Worm (Caenorhabditis elegans) whole organism, young adult: ENCODE results near the gene oac-14.
A peak's percentile ranks its signal among the peaks of the same experiment; 100 is the strongest.

Experiments used
- B0019.2 ChIP-seq: fragments of 200-800 bp; sonication (Bioruptor generic); conservative IDR thresholded peaks from 2 replicates; pipeline ENCODE4 v1.3.6; 2022; ENCODE audit warnings: missing genetic modification reagents, missing genetic modification characterization, missing compliant biosample characterization
- B0035.1 ChIP-seq: sonication (generic microtip); optimal IDR thresholded peaks from 2 replicates; lab custom pipeline; 2016; ENCODE audit warnings: missing genetic modification characterization, mild to moderate bottlenecking, missing compliant biosample characterization, missing genotype, missing genetic modification reagents
- B0261.1 ChIP-seq: sonication (generic microtip); optimal IDR thresholded peaks from 2 replicates; lab custom pipeline; 2016; ENCODE audit warnings: mild to moderate bottlenecking, missing genetic modification characterization, moderate library complexity, missing compliant biosample characterization
- C06A6.2 ChIP-seq: fragments of 200-800 bp; sonication (Bioruptor generic); conservative IDR thresholded peaks from 2 replicates; pipeline ENCODE4 v1.3.6; 2022; ENCODE audit warnings: missing genetic modification characterization, missing compliant biosample characterization
- D2030.7 ChIP-seq: fragments of 200-800 bp; sonication (Bioruptor generic); IDR thresholded peaks from 2 replicates; pipeline ENCODE4 v1.3.6; 2022; ENCODE audit warnings: missing genetic modification reagents, missing genetic modification characterization, missing compliant biosample characterization
- F23B12.7 ChIP-seq: sonication (generic microtip); optimal IDR thresholded peaks from 2 replicates; lab custom pipeline; 2017; ENCODE audit warnings: missing genetic modification characterization, mild to moderate bottlenecking, missing compliant biosample characterization, antibody characterized with exemption, moderate library complexity; ENCODE audit not compliant: insufficient read depth
- F37B4.10 ChIP-seq: fragments of 200-800 bp; sonication (Bioruptor generic); IDR thresholded peaks from 2 replicates; pipeline ENCODE4 v1.3.6; 2022; ENCODE audit warnings: missing genetic modification characterization, missing compliant biosample characterization
- F39B2.1 ChIP-seq: fragments of 200-800 bp; sonication (Bioruptor generic); IDR thresholded peaks from 2 replicates; pipeline ENCODE4 v1.3.6; 2022; ENCODE audit warnings: missing genetic modification reagents, missing genetic modification characterization, missing compliant biosample characterization
- F49E8.2 ChIP-seq: sonication (generic microtip); optimal IDR thresholded peaks from 3 replicates; lab custom pipeline; 2017; ENCODE audit warnings: missing genetic modification characterization, mild to moderate bottlenecking, missing compliant biosample characterization, antibody characterized with exemption, moderate library complexity; ENCODE audit not compliant: insufficient read depth
- F55B11.4 ChIP-seq: sonication (generic microtip); optimal IDR thresholded peaks from 2 replicates; lab custom pipeline; 2016; ENCODE audit warnings: missing compliant biosample characterization, missing genetic modification characterization, borderline replicate concordance; ENCODE audit not compliant: insufficient read depth
- F57C9.4 ChIP-seq: sonication (generic microtip); optimal IDR thresholded peaks from 2 replicates; lab custom pipeline; 2017; ENCODE audit warnings: mild to moderate bottlenecking, missing genetic modification characterization, missing compliant biosample characterization
- K11D2.4 ChIP-seq: fragments of 200-800 bp; sonication (Bioruptor generic); IDR thresholded peaks from 2 replicates; pipeline ENCODE4 v1.3.6; 2022; ENCODE audit warnings: missing genetic modification reagents, missing genetic modification characterization, missing compliant biosample characterization
- K12H6.12 ChIP-seq: fragments of 200-800 bp; sonication (Bioruptor generic); optimal IDR thresholded peaks from 2 replicates; lab custom pipeline; 2018; ENCODE audit warnings: mild to moderate bottlenecking, missing genetic modification characterization, missing compliant biosample characterization
- T26A5.8 ChIP-seq: sonication (generic microtip); optimal IDR thresholded peaks from 2 replicates; lab custom pipeline; 2016; ENCODE audit warnings: missing genetic modification characterization, missing compliant biosample characterization
- Y53G8AR.9 ChIP-seq: fragments of 200-800 bp; sonication (Bioruptor generic); conservative IDR thresholded peaks from 2 replicates; pipeline ENCODE4 v1.3.6; 2022; ENCODE audit warnings: missing genetic modification reagents, missing genetic modification characterization, missing compliant biosample characterization
- Y56A3A.18 ChIP-seq: fragments of 200-800 bp; sonication (Bioruptor generic); IDR thresholded peaks from 2 replicates; pipeline ENCODE4 v1.3.6; 2022; ENCODE audit warnings: missing genetic modification reagents, missing genetic modification characterization, missing compliant biosample characterization
- ZK185.1 ChIP-seq: sonication (generic microtip); optimal IDR thresholded peaks from 2 replicates; lab custom pipeline; 2016; ENCODE audit warnings: mild to moderate bottlenecking, missing genetic modification characterization, missing compliant biosample characterization; ENCODE audit not compliant: poor library complexity, severe bottlenecking
- atf-7 ChIP-seq: sonication (generic microtip); optimal IDR thresholded peaks from 2 replicates; lab custom pipeline; 2017; ENCODE audit warnings: mild to moderate bottlenecking, missing genetic modification characterization, missing compliant biosample characterization
- athp-1 ChIP-seq: sonication (generic microtip); optimal IDR thresholded peaks from 2 replicates; lab custom pipeline; 2017; ENCODE audit warnings: mild to moderate bottlenecking, missing genetic modification characterization, missing compliant biosample characterization
- bed-1 ChIP-seq: fragments of 200-800 bp; sonication (Bioruptor generic); IDR thresholded peaks from 2 replicates; pipeline ENCODE4 v1.3.6; 2022; ENCODE audit warnings: missing genetic modification reagents, missing genetic modification characterization, missing compliant biosample characterization
- ceh-27 ChIP-seq: fragments of 200-800 bp; sonication (Bioruptor generic); optimal IDR thresholded peaks from 2 replicates; lab custom pipeline; 2018; ENCODE audit warnings: mild to moderate bottlenecking, missing genetic modification characterization, moderate library complexity, missing compliant biosample characterization
- ceh-40 ChIP-seq: fragments of 200-800 bp; sonication (Bioruptor generic); IDR thresholded peaks from 2 replicates; pipeline ENCODE4 v1.3.6; 2022; ENCODE audit warnings: missing genetic modification characterization, missing compliant biosample characterization
- chd-7 ChIP-seq: sonication (generic microtip); optimal IDR thresholded peaks from 2 replicates; lab custom pipeline; 2016; ENCODE audit warnings: mild to moderate bottlenecking, missing genetic modification characterization, moderate library complexity, missing compliant biosample characterization
- egl-18 ChIP-seq: fragments of 200-800 bp; sonication (Bioruptor generic); IDR thresholded peaks from 2 replicates; pipeline ENCODE4 v1.3.6; 2022; ENCODE audit warnings: missing genetic modification reagents, missing genetic modification characterization, missing compliant biosample characterization
- egl-44 ChIP-seq: fragments of 200-800 bp; sonication (Bioruptor generic); IDR thresholded peaks from 2 replicates; pipeline ENCODE4 v1.3.6; 2022; ENCODE audit warnings: missing genetic modification reagents, missing genetic modification characterization, missing compliant biosample characterization
- ekl-4 ChIP-seq: fragments of 200-800 bp; sonication (Bioruptor generic); IDR thresholded peaks from 2 replicates; pipeline ENCODE4 v1.3.6; 2022; ENCODE audit warnings: missing genetic modification reagents, missing genetic modification characterization, missing compliant biosample characterization
- ets-4 ChIP-seq: fragments of 200-800 bp; sonication (Bioruptor generic); optimal IDR thresholded peaks from 2 replicates; lab custom pipeline; 2018; ENCODE audit warnings: mild to moderate bottlenecking, missing genetic modification characterization, missing compliant biosample characterization
- fkh-3 ChIP-seq: sonication (generic microtip); optimal IDR thresholded peaks from 2 replicates; lab custom pipeline; 2016; ENCODE audit warnings: mild to moderate bottlenecking, missing genetic modification characterization, missing compliant biosample characterization
- hlh-12 ChIP-seq: sonication (generic microtip); optimal IDR thresholded peaks from 2 replicates; lab custom pipeline; 2016; ENCODE audit warnings: missing genetic modification characterization, missing compliant biosample characterization
- hlh-26 ChIP-seq: fragments of 200-800 bp; sonication (Bioruptor generic); conservative IDR thresholded peaks from 2 replicates; pipeline ENCODE4 v1.3.6; 2022; ENCODE audit warnings: missing genetic modification reagents, missing genetic modification characterization, missing compliant biosample characterization
- hsf-1 ChIP-seq: fragments of 200-800 bp; sonication (Bioruptor generic); IDR thresholded peaks from 2 replicates; pipeline ENCODE4 v1.3.6; 2022; ENCODE audit warnings: missing genetic modification reagents, missing genetic modification characterization, missing compliant biosample characterization
- madf-3 ChIP-seq: fragments of 200-800 bp; sonication (Bioruptor generic); IDR thresholded peaks from 2 replicates; pipeline ENCODE4 v1.3.6; 2022; ENCODE audit warnings: missing genetic modification reagents, missing genetic modification characterization, missing compliant biosample characterization
- mcd-1 ChIP-seq: fragments of 200-800 bp; sonication (Bioruptor generic); IDR thresholded peaks from 2 replicates; pipeline ENCODE4 v1.3.6; 2022; ENCODE audit warnings: missing genetic modification reagents, missing genetic modification characterization, missing compliant biosample characterization
- mel-28 ChIP-seq: sonication (generic microtip); optimal IDR thresholded peaks from 2 replicates; lab custom pipeline; 2016; ENCODE audit warnings: borderline replicate concordance, mild to moderate bottlenecking, missing genetic modification characterization, missing compliant biosample characterization
- mes-4 ChIP-seq: sonication (generic microtip); optimal IDR thresholded peaks from 2 replicates; lab custom pipeline; 2016; ENCODE audit warnings: missing genotype, missing genetic modification characterization, missing compliant biosample characterization
- nfya-2 ChIP-seq: fragments of 200-800 bp; sonication (Bioruptor generic); IDR thresholded peaks from 2 replicates; pipeline ENCODE4 v1.3.6; 2022; ENCODE audit warnings: missing genetic modification reagents, missing genetic modification characterization, missing compliant biosample characterization
- pbrm-1 ChIP-seq: fragments of 200-800 bp; sonication (Bioruptor generic); IDR thresholded peaks from 2 replicates; pipeline ENCODE4 v1.3.6; 2022; ENCODE audit warnings: missing genetic modification reagents, missing genetic modification characterization, missing compliant biosample characterization
- rcor-1 ChIP-seq: fragments of 200-800 bp; sonication (Bioruptor generic); IDR thresholded peaks from 2 replicates; pipeline ENCODE4 v1.3.6; 2022; ENCODE audit warnings: missing genetic modification reagents, missing genetic modification characterization, missing compliant biosample characterization
- repo-1 ChIP-seq: sonication (generic microtip); optimal IDR thresholded peaks from 2 replicates; lab custom pipeline; 2017; ENCODE audit warnings: mild to moderate bottlenecking, missing genetic modification characterization, missing compliant biosample characterization
- rpc-1 ChIP-seq, 2 experiments: fragments of 150-350 bp in 1 of 2; sonication (generic microtip) in 1 of 2; optimal IDR thresholded peaks; 2 replicates each; lab custom pipeline; 2014 to 2018; ENCODE audit warnings: missing biosample characterization in 1 of 2, missing genetic modification characterization in 1 of 2, missing genetic modification reagents in 1 of 2, missing genotype in 1 of 2
- somi-1 ChIP-seq: fragments of 200-800 bp; sonication (Bioruptor generic); optimal IDR thresholded peaks from 2 replicates; lab custom pipeline; 2018; ENCODE audit warnings: mild to moderate bottlenecking, missing genetic modification characterization, missing compliant biosample characterization
- tbp1 ChIP-seq: fragments of 200-800 bp; sonication (Bioruptor generic); optimal IDR thresholded peaks from 2 replicates; lab custom pipeline; 2018; ENCODE audit warnings: mild to moderate bottlenecking, missing genetic modification characterization, missing compliant biosample characterization
- tbx-9 ChIP-seq: sonication (generic microtip); optimal IDR thresholded peaks from 2 replicates; lab custom pipeline; 2016; ENCODE audit warnings: borderline replicate concordance, missing genetic modification characterization, inconsistent platforms, missing compliant biosample characterization
- ztf-18 ChIP-seq: sonication (generic microtip); optimal IDR thresholded peaks from 2 replicates; lab custom pipeline; 2016; ENCODE audit warnings: missing genotype, mild to moderate bottlenecking, missing genetic modification characterization, missing compliant biosample characterization

oac-14 gene

ce11 chrX:10148235-10148872 is 6.5 kb upstream of the oac-14 start (continued):
- no peak for TF ChIP-seq T26A5.8 (tag; lab: Kevin White, UChicago)
- TF ChIP-seq repo-1 (tag; lab: Kevin White, UChicago), result peak; percentile 63
- TF ChIP-seq bed-1 (GFP tag; lab: Robert Waterston, UW), result 0 out of 2 replicates have a peak, but pooled peaks have one; percentile 33
- peak; percentile 55; the same call in 1 of the 2 replicates for TF ChIP-seq ekl-4
- TF ChIP-seq tbx-9 (tag; lab: Kevin White, UChicago), result no peak
- no peak for TF ChIP-seq B0019.2
- peak; percentile 85 for TF ChIP-seq pbrm-1
- no peak for TF ChIP-seq fkh-3 (tag; lab: Kevin White, UChicago)
- TF ChIP-seq nfya-2 (GFP tag; lab: Robert Waterston, UW), result no peak
- TF ChIP-seq B0035.1 (tag; lab: Kevin White, UChicago), result peak; percentile 16
- no peak for TF ChIP-seq K11D2.4 (GFP tag; lab: Robert Waterston, UW)
- TF ChIP-seq mcd-1 (GFP tag; lab: Robert Waterston, UW), result 0 out of 2 replicates have a peak, but pooled peaks have one; percentile 3
- TF ChIP-seq Y53G8AR.9, result no peak
- peak; percentile 10 for TF ChIP-seq ceh-27 (GFP tag; lab: Kevin White, UChicago)
- TF ChIP-seq F57C9.4 (tag; lab: Kevin White, UChicago), result no peak
- TF ChIP-seq mes-4 (tag; lab: Kevin White, UChicago), result peak; percentile 45
- TF ChIP-seq egl-18 (GFP tag; lab: Robert Waterston, UW), result no peak
- no peak for TF ChIP-seq ets-4 (GFP tag; lab: Kevin White, UChicago)
- TF ChIP-seq ztf-18 (tag; lab: Kevin White, UChicago), result peak; percentile 57
- 0 out of 2 replicates have a peak, but pooled peaks have one; percentile 10 for TF ChIP-seq C06A6.2 (GFP tag; lab: Robert Waterston, UW)
- no peak for TF ChIP-seq egl-44
- no peak for TF ChIP-seq mel-28 (tag; lab: Kevin White, UChicago)
- TF ChIP-seq hlh-12, result no peak
- TF ChIP-seq hsf-1 (GFP tag; lab: Robert Waterston, UW), result peak; percentile 56; the same call in 1 of the 2 replicates
- no peak for TF ChIP-seq F23B12.7 (tag; lab: Kevin White, UChicago)
- TF ChIP-seq ZK185.1, result peak; percentile 77
- TF ChIP-seq hlh-26 (GFP tag; lab: Robert Waterston, UW), result no peak
- peak; percentile 91 for TF ChIP-seq D2030.7 (GFP tag; lab: Robert Waterston, UW)
- peak; percentile 48 for TF ChIP-seq atf-7 (tag; lab: Kevin White, UChicago)
- TF ChIP-seq rpc-1 (optimal IDR thresholded peaks at IDR 0.05; lab: Kevin White, UChicago), result peak; percentile 87
- peak; percentile 98 for TF ChIP-seq rpc-1 (tag; optimal IDR thresholded peaks at IDR 0.05; lab: Kevin White, UChicago)
- TF ChIP-seq somi-1 (GFP tag; lab: Kevin White, UChicago), result no peak

- TF ChIP-seq Y53G8AR.9 (0 out of 2 replicates have a peak, but pooled peaks have one; percentile 5), egl-18 (GFP tag; lab: Robert Waterston, UW) (no peak), B0261.1 (tag; lab: Kevin White, UChicago) (no peak)
- TF ChIP-seq, all 124 proteins: peak for 1
Measured at ce11 chrX:10147236-10147635, 5.4 kb upstream of the oac-14 start.

- TF ChIP-seq ceh-27 (GFP tag; lab: Kevin White, UChicago), result peak; percentile 84
- TF ChIP-seq ceh-40 (GFP tag; lab: Robert Waterston, UW), result no peak
- no peak for TF ChIP-seq F39B2.1
- TF ChIP-seq T26A5.8 (tag; lab: Kevin White, UChicago), result no peak
- peak; percentile 65 for TF ChIP-seq rcor-1 (GFP tag; lab: Robert Waterston, UW)
- no peak for TF ChIP-seq F37B4.10 (GFP tag; lab: Robert Waterston, UW)
- peak; percentile 55 for TF ChIP-seq athp-1 (tag; lab: Kevin White, UChicago)
- TF ChIP-seq atf-7 (tag; lab: Kevin White, UChicago), result peak; percentile 49
- no peak for TF ChIP-seq hsf-1 (GFP tag; lab: Robert Waterston, UW)
- TF ChIP-seq B0035.1 (tag; lab: Kevin White, UChicago), result no peak
- TF ChIP-seq Y56A3A.18 (GFP tag; lab: Robert Waterston, UW), result no peak
- no peak for TF ChIP-seq F55B11.4 (tag; lab: Kevin White, UChicago)
- TF ChIP-seq F49E8.2 (tag; lab: Kevin White, UChicago), result no peak
- TF ChIP-seq tbp1 (GFP tag; lab: Kevin White, UChicago), result peak; percentile 60
- no peak for TF ChIP-seq madf-3 (GFP tag; lab: Robert Waterston, UW)
- TF ChIP-seq K12H6.12 (tag; lab: Kevin White, UChicago), result peak; percentile 81
- peak; percentile 72 for TF ChIP-seq ekl-4
- TF ChIP-seq nfya-2 (GFP tag; lab: Robert Waterston, UW), result no peak
- peak; percentile 31 for TF ChIP-seq chd-7 (tag; lab: Kevin White, UChicago)
Measured at ce11 chrX:10146592-10146991, 4.8 kb upstream of the oac-14 start, which contains the start of gene unc-115. TSS of gene unc-115 (plus strand) at chrX:10146892.
